Worm (Caenorhabditis elegans): ENCODE measurements around the gene pde-12.

- no peak for TF ChIP-seq B0310.2 (tag; optimal IDR thresholded peaks at IDR 0.05)
- TF ChIP-seq ama-1 (optimal IDR thresholded peaks at IDR 0.05), result no peak
- no peak for TF ChIP-seq tbx-11 (GFP tag; IDR thresholded peaks at IDR 0.05)
- no peak for TF ChIP-seq hmbx-1 (tag; optimal IDR thresholded peaks at IDR 0.05)
- TF ChIP-seq F13C5.2 (tag; optimal IDR thresholded peaks at IDR 0.05), result no peak
- TF ChIP-seq hnd-1 (tag; optimal IDR thresholded peaks at IDR 0.05), result no peak
- no peak for TF ChIP-seq flt-1 (GFP tag; IDR thresholded peaks at IDR 0.05)
- TF ChIP-seq ceh-13 (GFP tag; optimal IDR thresholded peaks at IDR 0.05), result no peak
- no peak for TF ChIP-seq hmg-4 (GFP tag; optimal IDR thresholded peaks at IDR 0.05)
- TF ChIP-seq tra-4 (tag; optimal IDR thresholded peaks at IDR 0.05), result no peak
- TF ChIP-seq pes-1 (GFP tag; IDR thresholded peaks at IDR 0.05), result no peak
- TF ChIP-seq sea-1 (GFP tag; conservative IDR thresholded peaks at IDR 0.05), result no peak
Measured at ce11 chrIII:10875132-10875531, 30.3 kb upstream of the pde-12 start, which contains the start of gene C44B9.2.

All from whole organism, early embryonic.